Worm (Caenorhabditis elegans) whole organism, L4 larva: Measurements from ENCODE around the gene pals-26.

Experiments used
- ZK546.5 ChIP-seq, 2 experiments: sonication (generic microtip); optimal IDR thresholded peaks; 2 replicates each; lab custom pipeline; 2017; ENCODE audit warnings: missing biosample characterization in 2 of 2, missing genetic modification characterization in 2 of 2
- aly-2 ChIP-seq: sonication (generic microtip); optimal IDR thresholded peaks from 2 replicates; lab custom pipeline; 2018; ENCODE audit warnings: missing biosample characterization, missing genetic modification characterization
- fkh-10 ChIP-seq: fragments of 150-350 bp; optimal IDR thresholded peaks from 2 replicates; lab custom pipeline; 2014; ENCODE audit warnings: missing biosample characterization, missing genetic modification reagents, missing genetic modification characterization
- fos-1 ChIP-seq: fragments of 150-350 bp; optimal IDR thresholded peaks from 2 replicates; lab custom pipeline; 2014; ENCODE audit warnings: missing biosample characterization, missing genetic modification characterization
- lin-29 ChIP-seq: fragments of 200-800 bp; sonication (Bioruptor generic); IDR thresholded peaks from 2 replicates; pipeline ENCODE4 v1.3.6; 2022; ENCODE audit warnings: missing genetic modification reagents, missing genetic modification characterization, missing compliant biosample characterization
- mes-2 ChIP-seq: sonication (generic microtip); optimal IDR thresholded peaks from 2 replicates; lab custom pipeline; 2016; ENCODE audit warnings: missing genotype, mild to moderate bottlenecking, missing genetic modification characterization, missing compliant biosample characterization; ENCODE audit not compliant: poor library complexity, severe bottlenecking
- rbr-2 ChIP-seq: sonication (generic microtip); optimal IDR thresholded peaks from 2 replicates; lab custom pipeline; 2016; ENCODE audit warnings: missing genotype, missing genetic modification characterization, missing compliant biosample characterization
- zfp-3 ChIP-seq: fragments of 200-800 bp; sonication (Bioruptor generic); conservative IDR thresholded peaks from 2 replicates; pipeline ENCODE4 v1.3.6; 2022; ENCODE audit warnings: missing genetic modification reagents, missing genetic modification characterization, missing compliant biosample characterization

- TF ChIP-seq aly-2 (no peak), ZK546.5 (tag; optimal IDR thresholded peaks at IDR 0.05; lab: Kevin White, UChicago) (no peak), mes-2 (tag; lab: Kevin White, UChicago) (peak; percentile 65), fos-1 (tag; lab: Kevin White, UChicago) (no peak), zfp-3 (GFP tag; lab: Robert Waterston, UW) (no peak), fkh-10 (GFP tag; lab: Kevin White, UChicago) (no peak), rbr-2 (tag; lab: Kevin White, UChicago) (no peak), lin-29 (GFP tag; lab: Robert Waterston, UW) (no peak)
Observed at ce11 chrIII:4380835-4381234, 5.9 kb downstream of the pals-26 start.
